Fruit fly (Drosophila melanogaster) whole organism, prepupa: Measurements from ENCODE around the gene Cralbp.

ENCODE experiments used
- Blimp-1 ChIP-seq: fragments of 200-800 bp; sonication (Bioruptor generic); optimal IDR thresholded peaks from 3 replicates; lab custom pipeline; 2017; ENCODE audit warnings: missing biosample characterization, missing genetic modification characterization, mild to moderate bottlenecking, moderate library complexity, missing genetic modification reagents
- CG10631 ChIP-seq: fragments of 200-800 bp; sonication (Bioruptor generic); optimal IDR thresholded peaks from 2 replicates; lab custom pipeline; 2016; ENCODE audit warnings: missing biosample characterization, missing genetic modification characterization
- CG10669 ChIP-seq: fragments of 200-800 bp; sonication (Bioruptor generic); optimal IDR thresholded peaks from 3 replicates; lab custom pipeline; 2018; ENCODE audit warnings: missing biosample characterization, mild to moderate bottlenecking, missing genetic modification characterization, moderate library complexity
- CG11294 ChIP-seq: fragments of 200-800 bp; sonication (Bioruptor generic); IDR thresholded peaks from 2 replicates; pipeline ENCODE4 v1.3.6; 2022; ENCODE audit warnings: missing biosample characterization, missing genetic modification characterization
- CG11762 ChIP-seq: fragments of 200-800 bp; sonication (Bioruptor generic); optimal IDR thresholded peaks from 3 replicates; lab custom pipeline; 2016; ENCODE audit warnings: missing biosample characterization, missing genetic modification characterization; ENCODE audit not compliant: insufficient read depth
- CG11902 ChIP-seq: fragments of 200-800 bp; sonication (Bioruptor generic); optimal IDR thresholded peaks from 3 replicates; lab custom pipeline; 2016; ENCODE audit warnings: missing biosample characterization, missing genetic modification characterization
- CG15336 ChIP-seq: fragments of 200-800 bp; sonication (Bioruptor generic); IDR thresholded peaks from 2 replicates; pipeline ENCODE4 v1.3.6; 2022; ENCODE audit warnings: missing biosample characterization, missing genetic modification characterization
- CG1621 ChIP-seq: fragments of 200-800 bp; sonication (Bioruptor generic); optimal IDR thresholded peaks from 3 replicates; lab custom pipeline; 2018; ENCODE audit warnings: missing biosample characterization, mild to moderate bottlenecking, missing genetic modification characterization
- CG16779 ChIP-seq: fragments of 200-800 bp; sonication (Bioruptor generic); optimal IDR thresholded peaks from 3 replicates; lab custom pipeline; 2017; ENCODE audit warnings: missing biosample characterization, mild to moderate bottlenecking, missing genetic modification characterization
- CG3032 ChIP-seq: fragments of 200-800 bp; optimal IDR thresholded peaks from 2 replicates; lab custom pipeline; 2019; ENCODE audit warnings: missing biosample characterization, mild to moderate bottlenecking, missing genetic modification characterization, moderate library complexity
- CG31627 ChIP-seq: fragments of 200-800 bp; sonication (Bioruptor generic); optimal IDR thresholded peaks from 3 replicates; lab custom pipeline; 2016; ENCODE audit warnings: missing biosample characterization, missing genetic modification characterization
- CG32006 ChIP-seq: fragments of 200-800 bp; sonication (Bioruptor generic); optimal IDR thresholded peaks from 3 replicates; lab custom pipeline; 2017; ENCODE audit warnings: missing biosample characterization, mild to moderate bottlenecking, missing genetic modification characterization
- CG34406 ChIP-seq: fragments of 200-800 bp; sonication (Bioruptor generic); optimal IDR thresholded peaks from 3 replicates; lab custom pipeline; 2016; ENCODE audit warnings: missing biosample characterization, missing genetic modification characterization
- CG3919 ChIP-seq: fragments of 200-800 bp; sonication (Bioruptor generic); optimal IDR thresholded peaks from 3 replicates; lab custom pipeline; 2016; ENCODE audit warnings: missing biosample characterization, missing genetic modification characterization
- CG6163 ChIP-seq: fragments of 200-800 bp; sonication (Bioruptor generic); IDR thresholded peaks from 3 replicates; pipeline ENCODE4 v1.3.6; 2022; ENCODE audit warnings: missing biosample characterization, missing genetic modification characterization
- CG6276 ChIP-seq: fragments of 200-800 bp; sonication (Bioruptor generic); optimal IDR thresholded peaks from 2 replicates; lab custom pipeline; 2017; ENCODE audit warnings: missing biosample characterization, mild to moderate bottlenecking, missing genetic modification characterization
- CG6792 ChIP-seq: fragments of 200-800 bp; sonication (Bioruptor generic); optimal IDR thresholded peaks from 3 replicates; lab custom pipeline; 2016; ENCODE audit warnings: missing biosample characterization, missing genetic modification characterization
- CG6808 ChIP-seq: fragments of 200-800 bp; sonication (Bioruptor generic); optimal IDR thresholded peaks from 3 replicates; lab custom pipeline; 2017; ENCODE audit warnings: missing biosample characterization, missing genetic modification characterization, mild to moderate bottlenecking, moderate library complexity, missing genetic modification reagents
- CG6854 ChIP-seq: fragments of 200-800 bp; sonication (Bioruptor generic); optimal IDR thresholded peaks from 2 replicates; lab custom pipeline; 2017; ENCODE audit warnings: missing biosample characterization, mild to moderate bottlenecking, missing genetic modification characterization
- CG7368 ChIP-seq: fragments of 200-800 bp; sonication (Bioruptor generic); optimal IDR thresholded peaks from 3 replicates; lab custom pipeline; 2016; ENCODE audit warnings: missing biosample characterization, missing genetic modification characterization
- CG8119 ChIP-seq: fragments of 200-800 bp; sonication (Bioruptor generic); IDR thresholded peaks from 3 replicates; pipeline ENCODE4 v1.3.6; 2022; ENCODE audit warnings: missing biosample characterization, missing genetic modification characterization
- CG8319 ChIP-seq: fragments of 200-800 bp; sonication (Bioruptor generic); optimal IDR thresholded peaks from 3 replicates; lab custom pipeline; 2016; ENCODE audit warnings: missing biosample characterization, missing genetic modification characterization
- CG9139 ChIP-seq: fragments of 200-800 bp; sonication (Bioruptor generic); optimal IDR thresholded peaks from 3 replicates; lab custom pipeline; 2017; ENCODE audit warnings: missing biosample characterization, mild to moderate bottlenecking, missing genetic modification characterization
- Eip75B ChIP-seq: fragments of 200-800 bp; sonication (Bioruptor generic); optimal IDR thresholded peaks from 3 replicates; lab custom pipeline; 2016; ENCODE audit warnings: missing biosample characterization, missing genetic modification characterization
- Eip78C ChIP-seq: fragments of 200-800 bp; sonication (Bioruptor generic); peaks from one replicate; lab custom pipeline; 2016; ENCODE audit warnings: missing biosample characterization, missing genetic modification characterization
- Eip93F ChIP-seq: fragments of 200-800 bp; sonication (Bioruptor generic); optimal IDR thresholded peaks from 2 replicates; lab custom pipeline; 2016; ENCODE audit warnings: missing biosample characterization, mild to moderate bottlenecking, missing genetic modification characterization
- Ets96B ChIP-seq: fragments of 200-800 bp; optimal IDR thresholded peaks from 2 replicates; lab custom pipeline; 2019; ENCODE audit warnings: missing biosample characterization, mild to moderate bottlenecking, missing genetic modification characterization, moderate library complexity
- Hr38 ChIP-seq: sonication (Bioruptor generic); optimal IDR thresholded peaks from 2 replicates; lab custom pipeline; 2016; ENCODE audit warnings: missing biosample characterization, missing genetic modification characterization
- Hr39 ChIP-seq: fragments of 200-800 bp; sonication (Bioruptor generic); optimal IDR thresholded peaks from 2 replicates; lab custom pipeline; 2016; ENCODE audit warnings: missing biosample characterization, missing genetic modification characterization
- Lpt ChIP-seq: fragments of 200-800 bp; sonication (Bioruptor generic); optimal IDR thresholded peaks from 3 replicates; lab custom pipeline; 2016; ENCODE audit warnings: missing biosample characterization, missing genetic modification characterization
- Met ChIP-seq: fragments of 200-800 bp; sonication (Bioruptor generic); optimal IDR thresholded peaks from 3 replicates; lab custom pipeline; 2016; ENCODE audit warnings: missing biosample characterization, missing genetic modification characterization
- OdsH ChIP-seq: fragments of 200-800 bp; sonication (Bioruptor generic); optimal IDR thresholded peaks from 3 replicates; lab custom pipeline; 2016; ENCODE audit warnings: missing biosample characterization, missing genetic modification characterization
- Smox ChIP-seq: fragments of 200-800 bp; sonication (Bioruptor generic); optimal IDR thresholded peaks from 3 replicates; lab custom pipeline; 2016; ENCODE audit warnings: missing biosample characterization, missing genetic modification characterization
- Sox102F ChIP-seq: fragments of 200-800 bp; sonication (Bioruptor generic); optimal IDR thresholded peaks from 2 replicates; lab custom pipeline; 2016; ENCODE audit warnings: missing biosample characterization, mild to moderate bottlenecking, missing genetic modification characterization
- Sox15 ChIP-seq: fragments of 200-800 bp; sonication (Bioruptor generic); optimal IDR thresholded peaks from 3 replicates; lab custom pipeline; 2016; ENCODE audit warnings: missing biosample characterization, missing genetic modification characterization
- achi ChIP-seq: fragments of 200-800 bp; sonication (Bioruptor generic); optimal IDR thresholded peaks from 3 replicates; lab custom pipeline; 2016; ENCODE audit warnings: missing biosample characterization, missing genetic modification characterization
- acj6 ChIP-seq: fragments of 200-800 bp; sonication (Bioruptor generic); optimal IDR thresholded peaks from 3 replicates; lab custom pipeline; 2016; ENCODE audit warnings: missing biosample characterization, missing genetic modification characterization
- cyc ChIP-seq: fragments of 200-800 bp; sonication (Bioruptor generic); optimal IDR thresholded peaks from 3 replicates; lab custom pipeline; 2016; ENCODE audit warnings: missing biosample characterization, missing genetic modification characterization
- dac ChIP-seq: fragments of 200-800 bp; sonication (Bioruptor generic); optimal IDR thresholded peaks from 2 replicates; lab custom pipeline; 2017; ENCODE audit warnings: missing biosample characterization, mild to moderate bottlenecking, missing genetic modification characterization
- dsx ChIP-seq: fragments of 200-800 bp; optimal IDR thresholded peaks from 3 replicates; lab custom pipeline; 2019; ENCODE audit warnings: missing biosample characterization, mild to moderate bottlenecking, missing genetic modification characterization, moderate library complexity; ENCODE audit not compliant: poor library complexity, severe bottlenecking
- eg ChIP-seq: fragments of 200-800 bp; sonication (Bioruptor generic); IDR thresholded peaks from 3 replicates; pipeline ENCODE4 v1.3.6; 2022; ENCODE audit warnings: missing biosample characterization, missing genetic modification characterization
- esn ChIP-seq: fragments of 200-800 bp; sonication (Bioruptor generic); optimal IDR thresholded peaks from 2 replicates; lab custom pipeline; 2016; ENCODE audit warnings: missing biosample characterization, mild to moderate bottlenecking, missing genetic modification characterization, moderate library complexity
- fd85E ChIP-seq: fragments of 200-800 bp; sonication (Bioruptor generic); optimal IDR thresholded peaks from 3 replicates; lab custom pipeline; 2016; ENCODE audit warnings: missing biosample characterization, missing genetic modification characterization
- fkh ChIP-seq: fragments of 200-800 bp; sonication (Bioruptor generic); optimal IDR thresholded peaks from 3 replicates; lab custom pipeline; 2017; ENCODE audit warnings: missing biosample characterization, mild to moderate bottlenecking, missing genetic modification characterization, moderate library complexity
- ss ChIP-seq, 2 experiments: fragments of 200-800 bp; sonication (Bioruptor generic); optimal IDR thresholded peaks; 2 replicates in 1 of 2; 3 replicates in 1 of 2; lab custom pipeline; 2017 to 2018; ENCODE audit warnings: mild to moderate bottlenecking in 2 of 2, missing biosample characterization in 2 of 2, missing genetic modification characterization in 2 of 2, moderate library complexity in 1 of 2
- svp ChIP-seq: fragments of 200-800 bp; sonication (Bioruptor generic); peaks from one replicate; lab custom pipeline; 2016; ENCODE audit warnings: missing biosample characterization, missing genetic modification characterization
- topi ChIP-seq: fragments of 200-800 bp; sonication (Bioruptor generic); optimal IDR thresholded peaks from 3 replicates; lab custom pipeline; 2016; ENCODE audit warnings: missing biosample characterization, missing genetic modification characterization
- vri ChIP-seq: fragments of 200-800 bp; sonication (Bioruptor generic); optimal IDR thresholded peaks from 3 replicates; lab custom pipeline; 2016; ENCODE audit warnings: missing biosample characterization, mild to moderate bottlenecking, missing genetic modification characterization

The Cralbp gene

DNA sequence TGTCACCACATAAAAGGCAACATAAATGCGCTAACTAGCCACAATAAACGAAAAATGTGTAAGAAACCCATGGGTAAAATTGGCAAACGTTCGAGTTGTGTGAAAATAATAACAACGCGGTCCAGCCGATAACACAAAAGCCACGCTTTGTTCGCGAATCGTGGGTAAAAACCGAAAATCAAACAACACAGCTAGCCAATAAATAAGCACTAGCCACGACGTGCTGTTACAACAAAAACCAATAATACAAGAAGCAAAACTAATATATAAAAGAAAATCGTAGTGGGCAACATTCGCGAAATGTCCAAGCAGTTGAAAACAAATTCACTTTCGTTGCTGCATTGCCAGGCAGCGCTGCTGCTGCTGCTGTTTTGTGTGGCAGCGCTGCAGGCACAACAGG lies 16.2 kb upstream of the Cralbp start, which contains the start of gene CG42272:
CG42272 (plus strand) TSS at position 301 of the 400 bp plus-strand sequence.
- TF ChIP-seq CG3919 (GFP tag; lab: Kevin White, UChicago): no peak
- TF ChIP-seq CG11294: no peak
- no peak for TF ChIP-seq CG15336 (GFP tag; lab: Robert Waterston, UW)
- TF ChIP-seq Eip93F (GFP tag; lab: Kevin White, UChicago): no peak
- TF ChIP-seq vri (GFP tag; lab: Kevin White, UChicago): no peak
- no peak for TF ChIP-seq CG32006 (GFP tag; lab: Kevin White, UChicago)
- TF ChIP-seq Hr39 (GFP tag; lab: Kevin White, UChicago): no peak
- TF ChIP-seq Sox15: no peak
- TF ChIP-seq Smox (GFP tag; lab: Kevin White, UChicago): no peak
- no peak for TF ChIP-seq CG16779 (tag; lab: Kevin White, UChicago)
- no peak for TF ChIP-seq dsx (GFP tag; lab: Kevin White, UChicago)
- no peak for TF ChIP-seq Ets96B (tag; lab: Kevin White, UChicago)
- no peak for TF ChIP-seq dac (GFP tag; lab: Kevin White, UChicago)
- TF ChIP-seq Hr38 (GFP tag; lab: Kevin White, UChicago): no peak
- TF ChIP-seq svp (GFP tag; lab: Kevin White, UChicago): no peak
- TF ChIP-seq Lpt: no peak
- TF ChIP-seq eg: no peak

DNA sequence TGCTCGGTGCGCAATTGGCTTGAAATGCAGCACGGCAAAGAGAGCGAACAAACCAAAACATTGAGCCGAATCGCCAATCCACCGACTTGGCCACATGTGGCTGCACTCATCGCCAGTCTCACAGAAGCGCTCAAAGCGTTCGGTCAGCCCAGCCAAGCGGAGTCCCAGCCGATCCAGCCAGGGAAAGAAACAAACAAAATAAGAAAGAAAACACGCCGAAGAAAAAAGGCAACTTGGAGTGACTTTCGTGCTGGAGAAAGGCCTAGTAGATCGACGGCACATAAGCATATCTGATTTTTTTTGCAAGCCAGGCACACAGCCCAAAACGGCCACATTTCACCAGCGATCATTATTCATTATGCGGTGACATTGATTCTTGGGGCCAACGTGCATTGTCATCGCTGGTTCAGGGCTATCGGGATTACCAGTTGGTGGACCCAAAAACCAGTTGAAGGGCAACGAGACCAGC lies 15.6 kb upstream of the Cralbp start:
- TF ChIP-seq CG6792 (GFP tag; lab: Kevin White, UChicago): peak; percentile 15
- no peak for TF ChIP-seq achi (GFP tag; lab: Kevin White, UChicago)
- no peak for TF ChIP-seq CG9139
- TF ChIP-seq CG15336 (GFP tag; lab: Robert Waterston, UW): peak; percentile 63
- TF ChIP-seq Hr39 (GFP tag; lab: Kevin White, UChicago): no peak
- TF ChIP-seq CG11902: no peak
- no peak for TF ChIP-seq CG3032
- no peak for TF ChIP-seq svp (GFP tag; lab: Kevin White, UChicago)
- TF ChIP-seq CG11762 (GFP tag; lab: Kevin White, UChicago): no peak
- no peak for TF ChIP-seq CG10669
- TF ChIP-seq CG7368: no peak
- TF ChIP-seq Eip93F (GFP tag; lab: Kevin White, UChicago): no peak
- no peak for TF ChIP-seq Hr38 (GFP tag; lab: Kevin White, UChicago)
- TF ChIP-seq Sox15: no peak
- peak; percentile 25 for TF ChIP-seq CG3919 (GFP tag; lab: Kevin White, UChicago)
- TF ChIP-seq CG34406 (GFP tag; lab: Kevin White, UChicago): peak; percentile 8
- no peak for TF ChIP-seq OdsH (GFP tag; lab: Kevin White, UChicago)
- no peak for TF ChIP-seq CG6808
- no peak for TF ChIP-seq Blimp-1 (GFP tag; lab: Kevin White, UChicago)
- peak; percentile 46; the same call in 1 of the 3 replicates for TF ChIP-seq CG8119 (GFP tag; lab: Robert Waterston, UW)
- peak; percentile 32 for TF ChIP-seq Lpt
- peak; percentile 59 for TF ChIP-seq Eip75B (GFP tag; lab: Kevin White, UChicago)
- no peak for TF ChIP-seq Ets96B (tag; lab: Kevin White, UChicago)
- peak; percentile 24 for TF ChIP-seq CG1621 (tag; lab: Kevin White, UChicago)
- no peak for TF ChIP-seq CG31627 (GFP tag; lab: Kevin White, UChicago)
- TF ChIP-seq CG6163 (GFP tag; lab: Robert Waterston, UW): no peak
- no peak for TF ChIP-seq fkh (GFP tag; lab: Kevin White, UChicago)
- TF ChIP-seq vri (GFP tag; lab: Kevin White, UChicago): no peak
- TF ChIP-seq esn (GFP tag; lab: Kevin White, UChicago): peak; percentile 8
- no peak for TF ChIP-seq Sox102F
- no peak for TF ChIP-seq ss (GFP tag; optimal IDR thresholded peaks at IDR 0.05; lab: Kevin White, UChicago)
- peak; percentile 24 for TF ChIP-seq CG6854 (GFP tag; lab: Kevin White, UChicago)
- TF ChIP-seq Eip78C (GFP tag; lab: Kevin White, UChicago): peak; percentile 78
- no peak for TF ChIP-seq cyc (GFP tag; lab: Kevin White, UChicago)
- peak; percentile 51; the same call in 1 of the 3 replicates for TF ChIP-seq eg
- TF ChIP-seq acj6 (GFP tag; lab: Kevin White, UChicago): no peak
- no peak for TF ChIP-seq CG32006 (GFP tag; lab: Kevin White, UChicago)
- TF ChIP-seq fd85E (GFP tag; lab: Kevin White, UChicago): no peak
- TF ChIP-seq CG10631 (GFP tag; lab: Kevin White, UChicago): no peak
- TF ChIP-seq CG8319 (GFP tag; lab: Kevin White, UChicago): no peak
- TF ChIP-seq topi (GFP tag; lab: Kevin White, UChicago): no peak
- TF ChIP-seq dsx (GFP tag; lab: Kevin White, UChicago): no peak
- TF ChIP-seq Met (GFP tag; lab: Kevin White, UChicago): no peak
- TF ChIP-seq CG6276 (GFP tag; lab: Kevin White, UChicago): peak; percentile 61
- TF ChIP-seq Smox (GFP tag; lab: Kevin White, UChicago): no peak
